Worm (Caenorhabditis elegans) whole organism, L2 larva: ENCODE results near the gene T25B6.5.
A peak's percentile ranks its signal among the peaks of the same experiment; 100 is the strongest.

Experiments used
- C34F6.9 ChIP-seq: fragments of 150-350 bp; optimal IDR thresholded peaks from 2 replicates; lab custom pipeline; 2014; ENCODE audit warnings: missing biosample characterization, missing genetic modification characterization
- F13H6.1 ChIP-seq: sonication (generic microtip); optimal IDR thresholded peaks from 2 replicates; lab custom pipeline; 2016; ENCODE audit warnings: missing genetic modification characterization, missing compliant biosample characterization
- R02D3.7 ChIP-seq: fragments of 150-350 bp; optimal IDR thresholded peaks from 2 replicates; lab custom pipeline; 2014; ENCODE audit warnings: missing biosample characterization, missing genetic modification characterization
- Y55F3AM.14 ChIP-seq: fragments of 200-800 bp; sonication (Bioruptor generic); optimal IDR thresholded peaks from 2 replicates; lab custom pipeline; 2018; ENCODE audit warnings: mild to moderate bottlenecking, missing genetic modification characterization, missing compliant biosample characterization
- alr-1 ChIP-seq: fragments of 150-350 bp; optimal IDR thresholded peaks from 2 replicates; lab custom pipeline; 2014; ENCODE audit warnings: missing biosample characterization, missing genetic modification characterization
- ama-1 ChIP-seq: fragments of 150-350 bp; optimal IDR thresholded peaks from 2 replicates; lab custom pipeline; 2018; ENCODE audit warnings: inconsistent platforms
- blmp-1 ChIP-seq: sonication (generic microtip); optimal IDR thresholded peaks from 2 replicates; lab custom pipeline; 2017; ENCODE audit warnings: missing genetic modification characterization, mild to moderate bottlenecking, missing compliant biosample characterization, antibody characterized with exemption, moderate library complexity; ENCODE audit not compliant: insufficient read depth
- ceh-82 ChIP-seq: fragments of 150-350 bp; optimal IDR thresholded peaks from 2 replicates; lab custom pipeline; 2014; ENCODE audit warnings: missing biosample characterization, missing genetic modification characterization
- crh-2 ChIP-seq: sonication (generic microtip); optimal IDR thresholded peaks from 2 replicates; lab custom pipeline; 2017; ENCODE audit warnings: missing biosample characterization, missing genetic modification characterization
- egl-27 ChIP-seq: sonication (generic microtip); optimal IDR thresholded peaks from 3 replicates; lab custom pipeline; 2017; ENCODE audit warnings: missing biosample characterization, missing genetic modification reagents, missing genetic modification characterization
- elt-3 ChIP-seq: sonication (generic microtip); optimal IDR thresholded peaks from 2 replicates; lab custom pipeline; 2017; ENCODE audit warnings: missing biosample characterization, missing genetic modification characterization
- fos-1 ChIP-seq: fragments of 150-350 bp; optimal IDR thresholded peaks from 2 replicates; lab custom pipeline; 2014; ENCODE audit warnings: missing biosample characterization, missing genetic modification characterization
- gmeb-1 ChIP-seq: fragments of 150-350 bp; optimal IDR thresholded peaks from 2 replicates; lab custom pipeline; 2014; ENCODE audit warnings: missing biosample characterization, missing genetic modification characterization
- lin-13 ChIP-seq: fragments of 150-350 bp; optimal IDR thresholded peaks from 2 replicates; lab custom pipeline; 2014; ENCODE audit warnings: missing biosample characterization, missing genetic modification reagents, missing genetic modification characterization
- lsy-2 ChIP-seq, 2 experiments: fragments of 150-350 bp in 1 of 2; sonication (generic microtip) in 1 of 2; optimal IDR thresholded peaks; 2 replicates each; lab custom pipeline; 2014 to 2017; ENCODE audit warnings: missing biosample characterization in 2 of 2, missing genetic modification characterization in 2 of 2
- mdl-1 ChIP-seq, 2 experiments: fragments of 150-350 bp in 1 of 2; sonication (generic microtip) in 1 of 2; optimal IDR thresholded peaks; 2 replicates each; lab custom pipeline; 2017; ENCODE audit warnings: missing biosample characterization in 2 of 2, missing genetic modification characterization in 2 of 2
- nhr-10 ChIP-seq: sonication (generic microtip); optimal IDR thresholded peaks from 2 replicates; lab custom pipeline; 2017; ENCODE audit warnings: missing biosample characterization, missing genetic modification characterization
- nhr-12 ChIP-seq: fragments of 150-350 bp; optimal IDR thresholded peaks from 2 replicates; lab custom pipeline; 2014; ENCODE audit warnings: missing biosample characterization, missing genetic modification characterization
- nhr-129 ChIP-seq: fragments of 150-350 bp; optimal IDR thresholded peaks from 2 replicates; lab custom pipeline; 2014; ENCODE audit warnings: missing biosample characterization, missing genetic modification characterization
- nhr-21 ChIP-seq: fragments of 150-350 bp; optimal IDR thresholded peaks from 2 replicates; lab custom pipeline; 2014; ENCODE audit warnings: missing biosample characterization, missing genetic modification characterization
- nhr-23 ChIP-seq: fragments of 150-350 bp; optimal IDR thresholded peaks from 2 replicates; lab custom pipeline; 2014; ENCODE audit warnings: missing biosample characterization, missing genetic modification reagents, missing genetic modification characterization
- nhr-237 ChIP-seq: fragments of 150-350 bp; optimal IDR thresholded peaks from 2 replicates; lab custom pipeline; 2014; ENCODE audit warnings: missing biosample characterization, missing genetic modification characterization
- nhr-25 ChIP-seq: fragments of 150-350 bp; sonication (generic microtip); optimal IDR thresholded peaks from 3 replicates; lab custom pipeline; 2014; ENCODE audit warnings: missing biosample characterization, missing genetic modification characterization
- nhr-6 ChIP-seq: fragments of 150-350 bp; optimal IDR thresholded peaks from 2 replicates; lab custom pipeline; 2014; ENCODE audit warnings: missing biosample characterization, missing genetic modification characterization
- sem-4 ChIP-seq: fragments of 150-350 bp; optimal IDR thresholded peaks from 2 replicates; lab custom pipeline; 2014; ENCODE audit warnings: missing biosample characterization, missing genetic modification reagents, missing genetic modification characterization
- sma-3 ChIP-seq: sonication (generic microtip); optimal IDR thresholded peaks from 2 replicates; lab custom pipeline; 2016; ENCODE audit warnings: missing genetic modification reagents, missing genetic modification characterization, missing compliant biosample characterization
- sma-9 ChIP-seq, 2 experiments: fragments of 150-350 bp in 1 of 2; sonication (generic microtip) in 1 of 2; optimal IDR thresholded peaks; 2 replicates each; lab custom pipeline; 2014 to 2016; ENCODE audit warnings: missing genetic modification characterization in 2 of 2, mild to moderate bottlenecking in 1 of 2, missing biosample characterization in 1 of 2, missing compliant biosample characterization in 1 of 2, missing genetic modification reagents in 1 of 2, moderate library complexity in 1 of 2
- snpc-4 ChIP-seq: fragments of 150-350 bp; optimal IDR thresholded peaks from 2 replicates; lab custom pipeline; 2014; ENCODE audit warnings: missing biosample characterization, missing genetic modification characterization
- unc-55 ChIP-seq: fragments of 150-350 bp; sonication (generic microtip); optimal IDR thresholded peaks from 3 replicates; lab custom pipeline; 2014; ENCODE audit warnings: missing biosample characterization, missing genetic modification reagents, missing genetic modification characterization
- zag-1 ChIP-seq: fragments of 150-350 bp; optimal IDR thresholded peaks from 2 replicates; lab custom pipeline; 2014; ENCODE audit warnings: missing biosample characterization, missing genetic modification characterization
- ztf-11 ChIP-seq: sonication (generic microtip); optimal IDR thresholded peaks from 2 replicates; lab custom pipeline; 2017; ENCODE audit warnings: missing biosample characterization, missing genetic modification characterization

Gene T25B6.5

ce11 chrX:9021645-9022044 is at the start of gene T25B6.5:
T25B6.5 (minus strand) TSS chrX:9021745.
- no peak for TF ChIP-seq alr-1 (tag; lab: Kevin White, UChicago)

- peak; percentile 50 for TF ChIP-seq nhr-129 (tag; lab: Kevin White, UChicago)
- TF ChIP-seq nhr-23: no peak
- TF ChIP-seq C34F6.9 (tag; lab: Kevin White, UChicago): peak; percentile 43
- TF ChIP-seq, all 48 proteins: peak for 2
These were observed 47.5 kb upstream of the T25B6.5 start for ce11 chrX:9069070-9069469.

- TF ChIP-seq zag-1 (tag; lab: Kevin White, UChicago): no peak
- peak; percentile 61 for TF ChIP-seq F13H6.1 (tag; lab: Kevin White, UChicago)
- peak; percentile 75 for TF ChIP-seq C34F6.9 (tag; lab: Kevin White, UChicago)
- TF ChIP-seq nhr-21 (tag; lab: Kevin White, UChicago): peak; percentile 33
- peak; percentile 48 for TF ChIP-seq sma-9 (GFP tag; optimal IDR thresholded peaks at IDR 0.05; lab: Kevin White, UChicago)
- TF ChIP-seq sma-9 (tag; optimal IDR thresholded peaks at IDR 0.05; lab: Kevin White, UChicago): no peak
- TF ChIP-seq ceh-82: no peak
- TF ChIP-seq nhr-129 (tag; lab: Kevin White, UChicago): peak; percentile 78
- TF ChIP-seq sma-3: peak; percentile 29
- TF ChIP-seq nhr-12 (tag; lab: Kevin White, UChicago): no peak
- TF ChIP-seq sem-4 (tag; lab: Kevin White, UChicago): peak; percentile 57
- TF ChIP-seq unc-55 (GFP tag; lab: Kevin White, UChicago): peak; percentile 50
- peak; percentile 85 for TF ChIP-seq crh-2
- peak; percentile 4 for TF ChIP-seq snpc-4 (tag; lab: Kevin White, UChicago)
- no peak for TF ChIP-seq ztf-11 (tag; lab: Kevin White, UChicago)
- peak; percentile 37 for TF ChIP-seq lin-13 (GFP tag; lab: Kevin White, UChicago)
- TF ChIP-seq nhr-25 (tag; lab: Kevin White, UChicago): peak; percentile 36
- TF ChIP-seq fos-1 (tag; lab: Kevin White, UChicago): peak; percentile 60
These were observed 46.5 kb upstream of the T25B6.5 start for ce11 chrX:9068075-9068474.

- TF ChIP-seq nhr-237 (no peak), unc-55 (GFP tag; lab: Kevin White, UChicago) (peak; percentile 7)
These were observed 45.8 kb upstream of the T25B6.5 start for ce11 chrX:9067230-9067822.

- no peak for TF ChIP-seq nhr-23
- TF ChIP-seq R02D3.7 (tag; lab: Kevin White, UChicago): no peak
- no peak for TF ChIP-seq egl-27 (tag; lab: Kevin White, UChicago)
- TF ChIP-seq gmeb-1 (tag; lab: Kevin White, UChicago): no peak
- TF ChIP-seq zag-1 (tag; lab: Kevin White, UChicago): no peak
- no peak for TF ChIP-seq alr-1 (tag; lab: Kevin White, UChicago)
- TF ChIP-seq nhr-10 (tag; lab: Kevin White, UChicago): no peak
- TF ChIP-seq unc-55 (GFP tag; lab: Kevin White, UChicago): no peak
- no peak for TF ChIP-seq Y55F3AM.14 (GFP tag; lab: Kevin White, UChicago)
- TF ChIP-seq F13H6.1 (tag; lab: Kevin White, UChicago): no peak
- TF ChIP-seq nhr-6 (tag; lab: Kevin White, UChicago): no peak
- TF ChIP-seq elt-3 (tag; lab: Kevin White, UChicago): no peak
- TF ChIP-seq mdl-1 (tag; optimal IDR thresholded peaks at IDR 0.05; lab: Kevin White, UChicago): no peak
- TF ChIP-seq C34F6.9 (tag; lab: Kevin White, UChicago): no peak
- TF ChIP-seq ama-1 (lab: Kevin White, UChicago): no peak
- TF ChIP-seq lsy-2 (tag; optimal IDR thresholded peaks at IDR 0.05; lab: Kevin White, UChicago): no peak
- TF ChIP-seq crh-2: no peak
These were observed 41.9 kb upstream of the T25B6.5 start for ce11 chrX:9063439-9063838.

ce11 chrX:9062523-9062922 is 41.0 kb upstream of the T25B6.5 start, which contains the start of gene F47E1.4:
F47E1.4 (plus strand) TSS chrX:9062823.
- no peak for TF ChIP-seq blmp-1 (tag; lab: Kevin White, UChicago)
- no peak for TF ChIP-seq nhr-129 (tag; lab: Kevin White, UChicago)
- no peak for TF ChIP-seq nhr-25 (tag; lab: Kevin White, UChicago)
- no peak for TF ChIP-seq nhr-23
- TF ChIP-seq, all 48 proteins: peak for 0
